Worm (Caenorhabditis elegans): ENCODE results near the gene arp-6.

The arp-6 gene

ce11 chrII:8001428-8001827 lies 35.7 kb downstream of the arp-6 start:
- no peak for TF ChIP-seq nhr-12 (tag; optimal IDR thresholded peaks at IDR 0.05)
- TF ChIP-seq nhr-237 (tag; optimal IDR thresholded peaks at IDR 0.05) = no peak
- TF ChIP-seq nhr-2 (tag; optimal IDR thresholded peaks at IDR 0.05) = no peak
- no peak for TF ChIP-seq ceh-39 (tag; optimal IDR thresholded peaks at IDR 0.05)
- TF ChIP-seq nhr-28 (tag; optimal IDR thresholded peaks at IDR 0.05) = no peak
- TF ChIP-seq drap-1 (GFP tag; optimal IDR thresholded peaks at IDR 0.05) = no peak
- TF ChIP-seq mls-2 (tag; optimal IDR thresholded peaks at IDR 0.05) = no peak
- no peak for TF ChIP-seq flh-1 (GFP tag; optimal IDR thresholded peaks at IDR 0.05)
- TF ChIP-seq ces-1 (GFP tag; optimal IDR thresholded peaks at IDR 0.05) = no peak
- TF ChIP-seq sptf-1 (tag; optimal IDR thresholded peaks at IDR 0.05) = no peak
- TF ChIP-seq mab-5 (tag; optimal IDR thresholded peaks at IDR 0.05) = no peak
- no peak for TF ChIP-seq lin-32 (GFP tag; optimal IDR thresholded peaks at IDR 0.05)
- no peak for TF ChIP-seq blmp-1 (tag; optimal IDR thresholded peaks at IDR 0.05)
- no peak for TF ChIP-seq sem-2 (GFP tag; optimal IDR thresholded peaks at IDR 0.05)
- TF ChIP-seq ceh-43 (GFP tag; optimal IDR thresholded peaks at IDR 0.05) = no peak

- no peak for TF ChIP-seq snpc-4 (tag; optimal IDR thresholded peaks at IDR 0.05)
- peak; percentile 20 for TF ChIP-seq ces-1 (GFP tag; optimal IDR thresholded peaks at IDR 0.05)
Observed at ce11 chrII:7991279-7991678, 45.9 kb downstream of the arp-6 start.

DNA sequence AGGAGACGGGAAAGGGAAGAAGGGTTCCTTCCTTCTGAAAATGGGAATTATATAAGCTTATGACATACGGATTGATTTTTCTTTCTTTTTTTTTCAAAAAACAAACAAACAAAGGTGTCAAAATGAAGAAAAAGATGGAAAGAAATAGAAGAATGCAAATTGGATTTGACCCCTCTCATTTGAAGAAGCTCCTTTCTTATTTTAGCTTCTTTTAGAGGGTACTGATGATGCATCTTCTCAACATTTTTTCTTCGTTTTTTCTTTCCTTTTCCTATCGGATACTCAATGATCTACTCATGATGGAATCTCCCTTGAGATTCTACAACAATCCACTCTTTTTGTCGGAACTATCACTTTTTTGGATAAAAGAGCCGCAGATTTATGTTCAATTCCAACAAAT lies 47.0 kb downstream of the arp-6 start:
- TF ChIP-seq ces-1 (GFP tag; optimal IDR thresholded peaks at IDR 0.05) (peak; percentile 64), nhr-28 (tag; optimal IDR thresholded peaks at IDR 0.05) (no peak)

- TF ChIP-seq blmp-1 (tag; optimal IDR thresholded peaks at IDR 0.05) (no peak), ces-1 (GFP tag; optimal IDR thresholded peaks at IDR 0.05) (no peak), sem-2 (GFP tag; optimal IDR thresholded peaks at IDR 0.05) (no peak), tbx-8 (GFP tag; optimal IDR thresholded peaks at IDR 0.05) (no peak), nhr-12 (tag; optimal IDR thresholded peaks at IDR 0.05) (no peak), mep-1 (tag; optimal IDR thresholded peaks at IDR 0.05) (no peak)
Observed at ce11 chrII:7986928-7987327, 50.2 kb downstream of the arp-6 start.
